Fruit fly (Drosophila melanogaster): Measurements from ENCODE around the gene Mipp1.

Gene Mipp1

DNA sequence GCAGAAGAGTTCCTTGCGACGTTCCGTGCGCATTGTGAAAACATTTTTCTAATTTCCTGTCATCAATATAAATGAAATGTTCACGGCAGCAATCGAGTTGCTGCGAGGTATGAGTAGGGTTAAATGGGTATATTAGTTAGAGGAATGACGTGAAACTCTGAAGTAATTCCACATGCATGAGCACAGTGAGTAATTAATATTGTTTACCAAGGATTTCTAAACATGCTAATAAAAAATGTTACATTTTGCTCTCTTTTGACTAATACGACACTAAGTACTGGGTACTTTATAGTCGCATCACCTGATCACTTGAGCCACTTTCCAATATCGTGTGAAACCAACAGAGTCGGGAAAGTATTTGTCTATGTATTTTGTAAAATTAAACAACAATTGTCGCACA lies 28.9 kb downstream of the Mipp1 start (continued):
- TF ChIP-seq sc (optimal IDR thresholded peaks at IDR 0.05): no peak
- TF ChIP-seq sc (GFP tag; optimal IDR thresholded peaks at IDR 0.05): peak; percentile 22
- no peak for TF ChIP-seq CG10274 (GFP tag; optimal IDR thresholded peaks at IDR 0.05)
- no peak for TF ChIP-seq usp (GFP tag; optimal IDR thresholded peaks at IDR 0.05)
- no peak for TF ChIP-seq CG10431 (GFP tag; optimal IDR thresholded peaks at IDR 0.05)
- peak; percentile 58 for TF ChIP-seq lab (GFP tag; optimal IDR thresholded peaks at IDR 0.05)
- TF ChIP-seq CG8388 (GFP tag; optimal IDR thresholded peaks at IDR 0.05): peak; percentile 50
- no peak for TF ChIP-seq yki (optimal IDR thresholded peaks at IDR 0.05)
- no peak for TF ChIP-seq CG17912 (GFP tag; optimal IDR thresholded peaks at IDR 0.05)
- TF ChIP-seq CG18262 (tag; optimal IDR thresholded peaks at IDR 0.05): no peak
- no peak for TF ChIP-seq Dp (GFP tag; optimal IDR thresholded peaks at IDR 0.05)
- no peak for TF ChIP-seq CG15073 (GFP tag; optimal IDR thresholded peaks at IDR 0.05)
- TF ChIP-seq ftz-f1 (GFP tag; optimal IDR thresholded peaks at IDR 0.05): no peak
- TF ChIP-seq Six4 (GFP tag; optimal IDR thresholded peaks at IDR 0.05): peak; percentile 1
- TF ChIP-seq CG8359 (GFP tag; optimal IDR thresholded peaks at IDR 0.05; ENCODE audit: borderline replicate concordance): no peak
- TF ChIP-seq dmrt99B (tag; optimal IDR thresholded peaks at IDR 0.05): peak; percentile 46
- TF ChIP-seq nau (GFP tag; optimal IDR thresholded peaks at IDR 0.05): no peak
- no peak for TF ChIP-seq CG7963 (GFP tag; IDR thresholded peaks at IDR 0.05; ENCODE audit: partially characterized antibody)
- peak; percentile 20 for TF ChIP-seq CG5245 (GFP tag; optimal IDR thresholded peaks at IDR 0.05)
- TF ChIP-seq Hey (tag; optimal IDR thresholded peaks at IDR 0.05): no peak
- TF ChIP-seq CG1647 (GFP tag; optimal IDR thresholded peaks at IDR 0.05): peak; percentile 21
- TF ChIP-seq inv (GFP tag; IDR thresholded peaks at IDR 0.05; ENCODE audit: partially characterized antibody): no peak
- no peak for TF ChIP-seq CG15479 (GFP tag; optimal IDR thresholded peaks at IDR 0.05)
- TF ChIP-seq Trl (optimal IDR thresholded peaks at IDR 0.05): no peak
- peak; percentile 22 for TF ChIP-seq Trl (GFP tag; optimal IDR thresholded peaks at IDR 0.05)
- no peak for TF ChIP-seq h (optimal IDR thresholded peaks at IDR 0.05)
- TF ChIP-seq Asciz (GFP tag; optimal IDR thresholded peaks at IDR 0.05): no peak
- peak; percentile 35 for TF ChIP-seq PHDP (tag; optimal IDR thresholded peaks at IDR 0.05)
- no peak for TF ChIP-seq pum (GFP tag; optimal IDR thresholded peaks at IDR 0.05)
- TF ChIP-seq sima (GFP tag; optimal IDR thresholded peaks at IDR 0.05): no peak
- TF ChIP-seq Hsf (GFP tag; optimal IDR thresholded peaks at IDR 0.05): peak; percentile 48
- TF ChIP-seq CTCF (GFP tag; optimal IDR thresholded peaks at IDR 0.05): no peak
- no peak for TF ChIP-seq caup (GFP tag; optimal IDR thresholded peaks at IDR 0.05; ENCODE audit: severe bottlenecking)
- TF ChIP-seq wor (GFP tag; IDR thresholded peaks at IDR 0.05): peak; percentile 58
- TF ChIP-seq luna (GFP tag; optimal IDR thresholded peaks at IDR 0.05): no peak
- TF ChIP-seq eyg (GFP tag; optimal IDR thresholded peaks at IDR 0.05): no peak
- no peak for TF ChIP-seq br (optimal IDR thresholded peaks at IDR 0.05)
- TF ChIP-seq Sry-δ (GFP tag; optimal IDR thresholded peaks at IDR 0.05): no peak
- TF ChIP-seq wdn (GFP tag; IDR thresholded peaks at IDR 0.05): no peak
- TF ChIP-seq nerfin-1 (tag; optimal IDR thresholded peaks at IDR 0.05): no peak
- no peak for TF ChIP-seq vfl (GFP tag; optimal IDR thresholded peaks at IDR 0.05)
- TF ChIP-seq Jarid2 (GFP tag; optimal IDR thresholded peaks at IDR 0.05): no peak
- TF ChIP-seq Hand (GFP tag; optimal IDR thresholded peaks at IDR 0.05): no peak
- TF ChIP-seq CG6272 (GFP tag; IDR thresholded peaks at IDR 0.05): no peak
- peak; percentile 30 for TF ChIP-seq CG1602 (GFP tag; optimal IDR thresholded peaks at IDR 0.05)
- TF ChIP-seq zen2 (GFP tag; IDR thresholded peaks at IDR 0.05; ENCODE audit: partially characterized antibody): no peak
- TF ChIP-seq ham (GFP tag; IDR thresholded peaks at IDR 0.05): no peak
- no peak for TF ChIP-seq Gsc (GFP tag; IDR thresholded peaks at IDR 0.05)
- TF ChIP-seq Lpt (GFP tag; optimal IDR thresholded peaks at IDR 0.05): no peak
- peak; percentile 71 for TF ChIP-seq ci (GFP tag; IDR thresholded peaks at IDR 0.05)
- TF ChIP-seq Sox100B (GFP tag; optimal IDR thresholded peaks at IDR 0.05): no peak
- no peak for TF ChIP-seq NFAT (GFP tag; IDR thresholded peaks at IDR 0.05)
- no peak for TF ChIP-seq Ravus (GFP tag; IDR thresholded peaks at IDR 0.05)
- no peak for TF ChIP-seq CG31388 (GFP tag; optimal IDR thresholded peaks at IDR 0.05)
